Fruit fly (Drosophila melanogaster): ENCODE measurements around the gene CG1637.

Gene CG1637

DNA sequence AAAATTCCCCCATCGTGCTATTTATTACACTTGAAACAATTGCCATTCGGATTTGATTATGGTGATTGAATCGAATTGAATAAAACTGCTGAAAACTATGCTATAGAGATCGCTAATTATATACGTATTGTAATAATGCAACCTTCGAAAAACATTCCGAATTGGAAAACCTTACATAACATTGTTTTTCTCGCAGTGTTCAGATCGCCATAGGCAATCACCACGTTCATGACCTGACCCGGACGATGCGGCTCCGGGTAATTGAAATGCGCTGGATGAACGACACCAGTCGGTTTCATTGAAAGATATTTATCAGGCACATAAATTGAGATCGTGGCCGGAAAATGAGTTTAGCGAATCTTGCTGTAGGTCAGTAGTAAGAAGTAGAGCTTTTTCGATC lies 5.1 kb upstream of the CG1637 start (continued):
- TF ChIP-seq maf-S (GFP tag; optimal IDR thresholded peaks at IDR 0.05) (no peak), Jarid2 (GFP tag; optimal IDR thresholded peaks at IDR 0.05) (no peak), CG12299 (tag; optimal IDR thresholded peaks at IDR 0.05) (no peak), GATAe (GFP tag; conservative IDR thresholded peaks at IDR 0.05) (no peak), ase (GFP tag; IDR thresholded peaks at IDR 0.05) (no peak), Dfd (GFP tag; optimal IDR thresholded peaks at IDR 0.05) (no peak), Ada2b (GFP tag; IDR thresholded peaks at IDR 0.05) (0 out of 2 replicates have a peak, but pooled peaks have one; percentile 8), lilli (GFP tag; optimal IDR thresholded peaks at IDR 0.05) (no peak), HLH3B (GFP tag; IDR thresholded peaks at IDR 0.05) (no peak), her (GFP tag; optimal IDR thresholded peaks at IDR 0.05) (no peak), CG30403 (GFP tag; optimal IDR thresholded peaks at IDR 0.05) (no peak), CG10209 (GFP tag; optimal IDR thresholded peaks at IDR 0.05) (peak; percentile 2), fd3F (GFP tag; optimal IDR thresholded peaks at IDR 0.05) (no peak), lov (optimal IDR thresholded peaks at IDR 0.05) (no peak), lov (GFP tag; IDR thresholded peaks at IDR 0.05) (no peak), Hr3 (GFP tag; optimal IDR thresholded peaks at IDR 0.05) (no peak), pfk (GFP tag; optimal IDR thresholded peaks at IDR 0.05) (no peak), bsh (GFP tag; optimal IDR thresholded peaks at IDR 0.05) (peak in 1 of 2 experiments; percentile 2), croc (GFP tag; conservative IDR thresholded peaks at IDR 0.05) (no peak), hb (GFP tag; IDR thresholded peaks at IDR 0.05; ENCODE audit: partially characterized antibody) (no peak), ind (GFP tag; optimal IDR thresholded peaks at IDR 0.05) (peak; percentile 5), ap (GFP tag; IDR thresholded peaks at IDR 0.05) (no peak), CG10959 (GFP tag; IDR thresholded peaks at IDR 0.05) (no peak), hbn (GFP tag; IDR thresholded peaks at IDR 0.05; ENCODE audit: partially characterized antibody) (no peak), Doc3 (GFP tag; IDR thresholded peaks at IDR 0.05; ENCODE audit: partially characterized antibody) (no peak), Pdp1 (GFP tag; optimal IDR thresholded peaks at IDR 0.05) (peak in 1 of 2 experiments; percentile 41), CG2202 (tag; optimal IDR thresholded peaks at IDR 0.05) (no peak), so (GFP tag; IDR thresholded peaks at IDR 0.05) (no peak), CG15011 (GFP tag; optimal IDR thresholded peaks at IDR 0.05) (no peak), CG9609 (GFP tag; optimal IDR thresholded peaks at IDR 0.05) (peak; percentile 4), Nf-YC (tag; optimal IDR thresholded peaks at IDR 0.05) (no peak), CHES-1-like (GFP tag; optimal IDR thresholded peaks at IDR 0.05) (no peak), sc (optimal IDR thresholded peaks at IDR 0.05) (no peak), sc (GFP tag; optimal IDR thresholded peaks at IDR 0.05) (no peak), CG4854 (GFP tag; optimal IDR thresholded peaks at IDR 0.05) (no peak), CG15269 (tag; optimal IDR thresholded peaks at IDR 0.05) (no peak), CG15696 (tag; optimal IDR thresholded peaks at IDR 0.05) (no peak), H15 (GFP tag; IDR thresholded peaks at IDR 0.05) (no peak), tll (GFP tag; optimal IDR thresholded peaks at IDR 0.05) (no peak), C15 (GFP tag; IDR thresholded peaks at IDR 0.05) (no peak), CG2199 (GFP tag; IDR thresholded peaks at IDR 0.05) (no peak), Adf1 (GFP tag; IDR thresholded peaks at IDR 0.05) (no peak), E2f2 (GFP tag; IDR thresholded peaks at IDR 0.05) (no peak), CG2712 (tag; optimal IDR thresholded peaks at IDR 0.05) (peak; percentile 14), CG6813 (GFP tag; optimal IDR thresholded peaks at IDR 0.05) (no peak), CG34224 (GFP tag; IDR thresholded peaks at IDR 0.05; ENCODE audit: partially characterized antibody) (no peak), CG11504 (tag; optimal IDR thresholded peaks at IDR 0.05) (peak; percentile 31), CG8388 (GFP tag; optimal IDR thresholded peaks at IDR 0.05) (no peak), CG8765 (GFP tag; IDR thresholded peaks at IDR 0.05) (no peak), ara (GFP tag; IDR thresholded peaks at IDR 0.05) (0 out of 2 replicates have a peak, but pooled peaks have one; percentile 17), Side (GFP tag; optimal IDR thresholded peaks at IDR 0.05) (no peak), dpn (GFP tag; optimal IDR thresholded peaks at IDR 0.05) (peak in 1 of 2 experiments; percentile 5)

Measured in whole organism, embryonic.